Worm (Caenorhabditis elegans): ENCODE measurements around the gene srbc-30.

DNA sequence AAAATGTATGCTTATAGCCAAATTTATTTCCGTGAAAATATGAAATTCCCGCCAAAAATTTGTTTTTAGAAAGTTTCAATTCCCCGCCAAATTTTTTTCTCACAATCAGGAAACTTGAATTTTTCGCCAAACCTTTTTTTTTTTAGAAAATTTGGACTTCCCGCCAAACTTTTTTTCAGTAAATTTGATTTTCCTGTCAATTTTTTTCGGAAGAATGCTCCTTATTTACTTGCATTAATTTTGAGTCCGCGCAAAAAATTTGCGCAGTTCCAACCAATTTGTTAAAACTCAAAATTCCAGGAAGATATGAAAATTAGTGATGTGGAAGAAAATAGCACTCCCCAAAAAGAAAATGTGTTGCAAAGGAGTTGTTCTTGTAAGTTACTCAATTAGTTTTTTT lies 20.3 kb downstream of the srbc-30 start, which contains the start of gene slc-28.2:
- no peak for TF ChIP-seq lsy-2 (tag; optimal IDR thresholded peaks at IDR 0.05)
- no peak for TF ChIP-seq ztf-11 (tag; optimal IDR thresholded peaks at IDR 0.05)
- no peak for TF ChIP-seq nhr-12 (tag; optimal IDR thresholded peaks at IDR 0.05)
